Fruit fly (Drosophila melanogaster): Measurements from ENCODE around the gene CG16904.

Gene CG16904

DNA sequence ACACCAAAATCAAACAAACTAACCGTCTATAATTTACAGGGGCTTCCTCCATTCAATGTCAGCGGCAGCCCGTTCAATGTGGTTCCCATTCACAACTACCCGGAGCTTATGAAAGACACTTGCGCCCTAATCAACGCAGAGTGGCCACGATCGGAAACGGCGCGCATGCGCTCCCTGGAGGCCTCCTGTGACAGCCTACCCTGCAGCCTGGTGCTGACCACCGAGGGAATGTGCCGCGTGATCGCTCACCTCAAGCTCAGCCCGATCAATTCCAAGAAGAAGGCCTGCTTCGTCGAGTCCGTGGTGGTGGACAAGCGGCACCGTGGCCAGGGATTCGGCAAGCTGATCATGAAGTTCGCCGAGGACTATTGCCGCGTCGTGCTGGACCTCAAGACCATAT is 47.9 kb downstream of the CG16904 start, which contains the start of gene MED6:
TSS of gene MED6 (minus strand) at position 101 of the 400 bp plus-strand sequence.
- no peak for TF ChIP-seq EcR (GFP tag; optimal IDR thresholded peaks at IDR 0.05)
- TF ChIP-seq psq (optimal IDR thresholded peaks at IDR 0.05) = no peak
- TF ChIP-seq Dll (optimal IDR thresholded peaks at IDR 0.05) = no peak
- TF ChIP-seq pan (optimal IDR thresholded peaks at IDR 0.05) = no peak
- TF ChIP-seq usp (GFP tag; optimal IDR thresholded peaks at IDR 0.05) = no peak
- TF ChIP-seq CG8478 (optimal IDR thresholded peaks at IDR 0.05) = no peak

DNA sequence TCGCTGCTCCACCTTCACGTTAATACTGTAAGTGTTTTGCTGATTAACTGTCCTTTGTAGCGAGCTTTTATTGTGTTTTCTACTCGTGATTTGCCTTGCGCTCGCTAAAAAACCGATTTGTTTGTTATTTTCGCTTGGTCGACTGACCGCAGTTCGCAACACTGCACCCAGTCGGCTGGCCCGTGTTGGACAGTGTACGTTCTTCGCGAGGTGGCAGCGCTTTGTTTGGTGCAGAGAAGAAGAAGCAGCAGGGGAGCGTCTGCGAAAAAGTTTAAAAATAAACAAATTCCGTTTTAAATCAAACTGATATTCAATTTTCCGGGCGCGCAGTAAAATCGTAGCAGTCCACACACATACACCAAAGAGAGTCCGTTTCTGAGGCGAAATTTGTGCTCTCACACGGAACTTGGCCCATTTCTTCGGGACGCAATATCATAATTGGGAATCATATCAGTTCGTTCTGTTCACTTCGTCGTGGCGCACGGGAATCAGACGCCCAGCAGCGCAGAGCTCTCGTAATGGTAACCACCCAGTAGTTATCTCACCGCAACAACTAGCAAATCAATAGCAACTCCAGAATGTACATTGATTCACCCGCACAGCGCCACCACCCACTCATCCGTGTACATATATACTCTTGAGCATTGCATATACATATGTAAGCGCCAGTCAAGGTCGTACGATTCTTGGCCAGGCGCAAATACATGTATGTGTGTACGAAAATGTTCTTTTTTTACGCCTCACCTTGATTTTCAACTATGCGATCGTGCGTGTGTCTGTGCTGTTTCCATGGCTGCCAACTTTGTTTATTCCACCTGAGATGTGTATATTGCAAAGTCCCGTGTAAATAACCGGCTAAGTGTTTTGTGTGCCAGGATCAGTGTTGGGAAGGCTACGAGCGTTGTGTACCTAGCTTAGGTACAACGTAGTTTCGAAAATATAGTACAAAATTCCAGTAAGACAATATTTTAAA is 48.9 kb downstream of the CG16904 start, which contains the start of gene Naa80:
TSS of gene Naa80 (plus strand) at position 215 of the 973 bp plus-strand sequence.
- no peak for TF ChIP-seq EcR (GFP tag; optimal IDR thresholded peaks at IDR 0.05)
- TF ChIP-seq psq (optimal IDR thresholded peaks at IDR 0.05) = no peak
- no peak for TF ChIP-seq Dll (optimal IDR thresholded peaks at IDR 0.05)
- no peak for TF ChIP-seq pan (optimal IDR thresholded peaks at IDR 0.05)
- no peak for TF ChIP-seq CG8478 (optimal IDR thresholded peaks at IDR 0.05)
- TF ChIP-seq usp (GFP tag; optimal IDR thresholded peaks at IDR 0.05) = no peak

All from whole organism.